Worm (Caenorhabditis elegans): ENCODE results near the gene nlp-16.
"Not testable (repeated sequence)": the region's sequence is repeated elsewhere in the genome, so short reads cannot be mapped to it uniquely, and the experiment has no call there.

The nlp-16 gene

ce11 chrIV:6253000-6253399 lies 6.6 kb downstream of the nlp-16 start, which contains the start of gene T13A10.2:
Gene T13A10.2 (plus strand): TSS chrIV:6253300.
- TF ChIP-seq jun-1 (tag; optimal IDR thresholded peaks at IDR 0.05); nhr-11 (tag; optimal IDR thresholded peaks at IDR 0.05); fkh-10 (GFP tag; optimal IDR thresholded peaks at IDR 0.05): not testable (repeated sequence)

DNA sequence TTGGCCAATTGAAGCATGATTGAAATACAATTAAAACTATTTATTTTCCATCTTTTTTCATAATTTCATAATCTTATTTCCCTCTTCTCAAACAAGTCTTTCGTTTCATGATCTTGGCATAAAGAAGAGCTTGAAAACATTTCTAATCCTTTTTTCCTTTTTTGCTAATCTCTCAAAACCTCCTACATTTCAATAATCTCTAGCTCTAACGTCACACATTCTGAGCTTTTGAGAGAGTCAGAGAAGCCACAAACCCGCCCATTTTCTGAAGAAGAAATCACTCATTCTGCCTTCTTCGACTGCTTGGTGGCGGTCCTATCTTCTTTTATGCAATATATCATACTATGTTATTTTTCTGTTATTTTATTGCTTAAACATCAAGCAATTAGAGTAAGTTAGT lies 10.0 kb downstream of the nlp-16 start, which contains the start of gene F58F9.1:
Gene F58F9.1 (plus strand): TSS at position 251 of the 400 bp plus-strand sequence.
- TF ChIP-seq lin-39 (tag; optimal IDR thresholded peaks at IDR 0.05) (peak; percentile 36), fkh-10 (GFP tag; optimal IDR thresholded peaks at IDR 0.05) (no peak), aly-2 (tag; optimal IDR thresholded peaks at IDR 0.05) (no peak), unc-39 (tag; optimal IDR thresholded peaks at IDR 0.05) (no peak), nhr-76 (tag; optimal IDR thresholded peaks at IDR 0.05) (no peak), lin-15B (tag; optimal IDR thresholded peaks at IDR 0.05) (no peak), eor-1 (tag; optimal IDR thresholded peaks at IDR 0.05) (no peak), ztf-4 (tag; optimal IDR thresholded peaks at IDR 0.05) (no peak), nhr-28 (tag; optimal IDR thresholded peaks at IDR 0.05) (no peak), egl-27 (tag; optimal IDR thresholded peaks at IDR 0.05) (no peak), nfya-1 (tag; optimal IDR thresholded peaks at IDR 0.05; ENCODE audit: insufficient read depth) (peak; percentile 19), nhr-43 (tag; optimal IDR thresholded peaks at IDR 0.05; ENCODE audit: poor library complexity, severe bottlenecking) (no peak), tbx-2 (tag; optimal IDR thresholded peaks at IDR 0.05) (no peak)

- no peak for TF ChIP-seq nhr-11 (tag; optimal IDR thresholded peaks at IDR 0.05)
- TF ChIP-seq lin-15B (tag; optimal IDR thresholded peaks at IDR 0.05) = no peak
- no peak for TF ChIP-seq mml-1 (tag; optimal IDR thresholded peaks at IDR 0.05)
- TF ChIP-seq lin-39 (tag; optimal IDR thresholded peaks at IDR 0.05) = no peak
- TF ChIP-seq mdl-1 (tag; optimal IDR thresholded peaks at IDR 0.05) = no peak
- TF ChIP-seq ama-1 (optimal IDR thresholded peaks at IDR 0.05) = no peak
- TF ChIP-seq skn-1 (tag; optimal IDR thresholded peaks at IDR 0.05) = no peak
- no peak for TF ChIP-seq elt-3 (tag; optimal IDR thresholded peaks at IDR 0.05)
- TF ChIP-seq nhr-25 (tag; optimal IDR thresholded peaks at IDR 0.05) = no peak
- TF ChIP-seq nhr-43 (tag; optimal IDR thresholded peaks at IDR 0.05; ENCODE audit: poor library complexity, severe bottlenecking) = no peak
- peak; percentile 43 for TF ChIP-seq pha-4 (tag; optimal IDR thresholded peaks at IDR 0.05)
- no peak for TF ChIP-seq lsy-12 (tag; optimal IDR thresholded peaks at IDR 0.05)
- no peak for TF ChIP-seq sea-2 (GFP tag; optimal IDR thresholded peaks at IDR 0.05)
- TF ChIP-seq snpc-4 (tag; optimal IDR thresholded peaks at IDR 0.05) = no peak
- no peak for TF ChIP-seq unc-62 (GFP tag; optimal IDR thresholded peaks at IDR 0.05)
- TF ChIP-seq ceh-9 (tag; optimal IDR thresholded peaks at IDR 0.05) = no peak
- no peak for TF ChIP-seq unc-39 (tag; optimal IDR thresholded peaks at IDR 0.05)
- TF ChIP-seq jun-1 (tag; optimal IDR thresholded peaks at IDR 0.05) = no peak
- TF ChIP-seq elt-2 (tag; optimal IDR thresholded peaks at IDR 0.05) = peak; percentile 77
- TF ChIP-seq fkh-2 (tag; optimal IDR thresholded peaks at IDR 0.05) = no peak
- no peak for TF ChIP-seq ceh-82 (tag; optimal IDR thresholded peaks at IDR 0.05)
- TF ChIP-seq pqm-1 (tag; optimal IDR thresholded peaks at IDR 0.05) = peak; percentile 57
- TF ChIP-seq zag-1 (tag; optimal IDR thresholded peaks at IDR 0.05) = no peak
- TF ChIP-seq egl-27 (tag; optimal IDR thresholded peaks at IDR 0.05) = no peak
- TF ChIP-seq nhr-28 (tag; optimal IDR thresholded peaks at IDR 0.05) = no peak
- peak; percentile 0 for TF ChIP-seq ceh-28 (tag; optimal IDR thresholded peaks at IDR 0.05)
- no peak for TF ChIP-seq ztf-4 (tag; optimal IDR thresholded peaks at IDR 0.05)
- TF ChIP-seq eor-1 (tag; optimal IDR thresholded peaks at IDR 0.05) = no peak
- no peak for TF ChIP-seq tbx-2 (tag; optimal IDR thresholded peaks at IDR 0.05)
- no peak for TF ChIP-seq nfya-1 (tag; optimal IDR thresholded peaks at IDR 0.05; ENCODE audit: insufficient read depth)
- TF ChIP-seq nhr-23 (tag; optimal IDR thresholded peaks at IDR 0.05) = no peak
- TF ChIP-seq nhr-77 (tag; optimal IDR thresholded peaks at IDR 0.05) = no peak
- no peak for TF ChIP-seq ZK546.5 (tag; optimal IDR thresholded peaks at IDR 0.05)
- no peak for TF ChIP-seq egl-5 (tag; optimal IDR thresholded peaks at IDR 0.05)
- no peak for TF ChIP-seq aly-2 (tag; optimal IDR thresholded peaks at IDR 0.05)
Observed at ce11 chrIV:6248486-6248885, 11.1 kb downstream of the nlp-16 start, which contains the start of gene acox-3. Gene acox-3 (minus strand): TSS chrIV:6248492.

- TF ChIP-seq lsy-12 (tag; optimal IDR thresholded peaks at IDR 0.05) (no peak), tbx-2 (tag; optimal IDR thresholded peaks at IDR 0.05) (no peak), pha-4 (tag; optimal IDR thresholded peaks at IDR 0.05) (no peak)
Observed at ce11 chrIV:6239993-6240392, 19.6 kb downstream of the nlp-16 start, which contains the start of gene F58F9.9. Gene F58F9.9 (plus strand): TSS chrIV:6240293.
